Worm (Caenorhabditis elegans) whole organism, L4 larva: Measurements from ENCODE around the gene Y45G5AM.6.

Experiments used
- D1046.2 ChIP-seq: fragments of 200-800 bp; sonication (Bioruptor generic); IDR thresholded peaks from 2 replicates; pipeline ENCODE4 v1.3.6; 2022; ENCODE audit warnings: missing genetic modification characterization, missing compliant biosample characterization
- F44E2.7 ChIP-seq: fragments of 200-800 bp; sonication (Bioruptor generic); IDR thresholded peaks from 2 replicates; pipeline ENCODE4 v2.1.2; 2022; ENCODE audit warnings: missing genetic modification characterization, missing compliant biosample characterization
- R02D3.7 ChIP-seq: fragments of 150-350 bp; sonication (generic microtip); optimal IDR thresholded peaks from 3 replicates; lab custom pipeline; 2014; ENCODE audit warnings: missing biosample characterization, missing genetic modification characterization
- T20F7.1 ChIP-seq: fragments of 200-800 bp; sonication (Bioruptor generic); optimal IDR thresholded peaks from 2 replicates; lab custom pipeline; 2018; ENCODE audit warnings: mild to moderate bottlenecking, missing genetic modification characterization, missing compliant biosample characterization
- T26A8.4 ChIP-seq: fragments of 200-800 bp; sonication (Bioruptor generic); IDR thresholded peaks from 2 replicates; pipeline ENCODE4 v1.3.6; 2022; ENCODE audit warnings: missing genetic modification characterization, missing compliant biosample characterization
- ZK546.5 ChIP-seq, 2 experiments: sonication (generic microtip); optimal IDR thresholded peaks; 2 replicates each; lab custom pipeline; 2017; ENCODE audit warnings: missing biosample characterization in 2 of 2, missing genetic modification characterization in 2 of 2
- aha-1 ChIP-seq: fragments of 150-350 bp; peaks from one replicate; lab custom pipeline; 2014; ENCODE audit warnings: missing biosample characterization, missing genetic modification characterization
- aly-2 ChIP-seq: sonication (generic microtip); optimal IDR thresholded peaks from 2 replicates; lab custom pipeline; 2018; ENCODE audit warnings: missing biosample characterization, missing genetic modification characterization
- arid-1 ChIP-seq: fragments of 200-800 bp; sonication (Bioruptor generic); conservative IDR thresholded peaks from 2 replicates; pipeline ENCODE4 v1.3.6; 2022; ENCODE audit warnings: missing genetic modification reagents, missing genetic modification characterization, missing compliant biosample characterization
- ceh-28 ChIP-seq: fragments of 150-350 bp; optimal IDR thresholded peaks from 2 replicates; lab custom pipeline; 2014; ENCODE audit warnings: missing biosample characterization, missing genetic modification reagents, missing genetic modification characterization
- ceh-82 ChIP-seq: sonication (generic microtip); optimal IDR thresholded peaks from 2 replicates; lab custom pipeline; 2017; ENCODE audit warnings: missing biosample characterization, missing genetic modification characterization
- cey-2 ChIP-seq: sonication (generic microtip); optimal IDR thresholded peaks from 3 replicates; lab custom pipeline; 2017; ENCODE audit warnings: missing genetic modification characterization, mild to moderate bottlenecking, missing compliant biosample characterization, antibody characterized with exemption, borderline replicate concordance; ENCODE audit not compliant: insufficient read depth
- ctbp-1 ChIP-seq: fragments of 200-800 bp; sonication (Bioruptor generic); IDR thresholded peaks from 2 replicates; pipeline ENCODE4 v1.3.6; 2022; ENCODE audit warnings: missing genetic modification reagents, missing genetic modification characterization, missing compliant biosample characterization
- daf-16 ChIP-seq, 3 experiments: sonication (generic microtip); optimal IDR thresholded peaks; 2 replicates each; lab custom pipeline; 2016 to 2017; ENCODE audit warnings: missing genetic modification characterization in 3 of 3, missing genetic modification reagents in 3 of 3, mild to moderate bottlenecking in 2 of 3, missing compliant biosample characterization in 2 of 3, missing biosample characterization in 1 of 3, moderate library complexity in 1 of 3
- daf-19 ChIP-seq: fragments of 200-800 bp; sonication (Bioruptor generic); conservative IDR thresholded peaks from 2 replicates; pipeline ENCODE4 v1.3.6; 2022; ENCODE audit warnings: missing genetic modification characterization, missing compliant biosample characterization
- dmd-6 ChIP-seq: fragments of 200-800 bp; sonication (Bioruptor generic); IDR thresholded peaks from 2 replicates; pipeline ENCODE4 v1.3.6; 2022; ENCODE audit warnings: missing genetic modification reagents, missing genetic modification characterization, missing compliant biosample characterization
- duxl-1 ChIP-seq: sonication (generic microtip); optimal IDR thresholded peaks from 2 replicates; lab custom pipeline; 2016; ENCODE audit warnings: mild to moderate bottlenecking, missing genetic modification characterization, moderate library complexity, missing compliant biosample characterization; ENCODE audit not compliant: poor library complexity
- fkh-10 ChIP-seq: fragments of 150-350 bp; optimal IDR thresholded peaks from 2 replicates; lab custom pipeline; 2014; ENCODE audit warnings: missing biosample characterization, missing genetic modification reagents, missing genetic modification characterization
- fos-1 ChIP-seq: fragments of 150-350 bp; optimal IDR thresholded peaks from 2 replicates; lab custom pipeline; 2014; ENCODE audit warnings: missing biosample characterization, missing genetic modification characterization
- hlh-11 ChIP-seq: fragments of 200-800 bp; sonication (Bioruptor generic); optimal IDR thresholded peaks from 2 replicates; lab custom pipeline; 2018; ENCODE audit warnings: mild to moderate bottlenecking, missing genetic modification characterization, missing compliant biosample characterization
- hlh-30 ChIP-seq: sonication (generic microtip); optimal IDR thresholded peaks from 2 replicates; lab custom pipeline; 2017; ENCODE audit warnings: antibody characterized with exemption, mild to moderate bottlenecking, missing genetic modification characterization, missing compliant biosample characterization; ENCODE audit not compliant: insufficient read depth
- jun-1 ChIP-seq: fragments of 150-350 bp; optimal IDR thresholded peaks from 2 replicates; lab custom pipeline; 2014; ENCODE audit warnings: missing biosample characterization, missing genetic modification reagents, missing genetic modification characterization
- lim-7 ChIP-seq: fragments of 200-800 bp; sonication (Bioruptor generic); IDR thresholded peaks from 2 replicates; pipeline ENCODE4 v1.3.6; 2022; ENCODE audit warnings: missing genetic modification characterization, missing compliant biosample characterization
- lin-1 ChIP-seq: fragments of 200-800 bp; sonication (Bioruptor generic); IDR thresholded peaks from 2 replicates; pipeline ENCODE4 v1.3.6; 2022; ENCODE audit warnings: missing genetic modification reagents, missing genetic modification characterization, missing compliant biosample characterization
- lin-15B ChIP-seq: fragments of 150-350 bp; sonication (generic microtip); optimal IDR thresholded peaks from 3 replicates; lab custom pipeline; 2014; ENCODE audit warnings: missing biosample characterization, missing genetic modification characterization
- lin-38 ChIP-seq: fragments of 200-800 bp; sonication (Bioruptor generic); IDR thresholded peaks from 2 replicates; pipeline ENCODE4 v1.3.6; 2022; ENCODE audit warnings: missing genetic modification reagents, missing genetic modification characterization, missing compliant biosample characterization
- lin-39 ChIP-seq: fragments of 150-350 bp; optimal IDR thresholded peaks from 2 replicates; lab custom pipeline; 2014; ENCODE audit warnings: missing biosample characterization, missing genetic modification reagents, missing genetic modification characterization
- madf-5 ChIP-seq, 2 experiments: fragments of 200-800 bp; sonication (Bioruptor generic); IDR thresholded peaks; 2 replicates each; pipeline ENCODE4 v1.3.6; 2022; ENCODE audit warnings: missing compliant biosample characterization in 2 of 2, missing genetic modification characterization in 2 of 2
- mdl-1 ChIP-seq, 2 experiments: fragments of 150-350 bp in 1 of 2; sonication (generic microtip) in 1 of 2; optimal IDR thresholded peaks; 2 replicates each; lab custom pipeline; 2014 to 2017; ENCODE audit warnings: missing biosample characterization in 2 of 2, missing genetic modification characterization in 2 of 2
- mdt-29 ChIP-seq: fragments of 200-800 bp; sonication (Bioruptor generic); IDR thresholded peaks from 2 replicates; pipeline ENCODE4 v1.3.6; 2022; ENCODE audit warnings: missing genetic modification reagents, missing genetic modification characterization, missing compliant biosample characterization
- mes-2 ChIP-seq: sonication (generic microtip); optimal IDR thresholded peaks from 2 replicates; lab custom pipeline; 2016; ENCODE audit warnings: missing genotype, mild to moderate bottlenecking, missing genetic modification characterization, missing compliant biosample characterization; ENCODE audit not compliant: poor library complexity, severe bottlenecking
- mxl-2 ChIP-seq: fragments of 200-800 bp; sonication (Bioruptor generic); conservative IDR thresholded peaks from 2 replicates; pipeline ENCODE4 v1.3.6; 2022; ENCODE audit warnings: missing genetic modification reagents, missing genetic modification characterization, missing compliant biosample characterization
- mxl-3 ChIP-seq: fragments of 200-800 bp; sonication (Bioruptor generic); optimal IDR thresholded peaks from 2 replicates; lab custom pipeline; 2018; ENCODE audit warnings: mild to moderate bottlenecking, missing genetic modification characterization, missing compliant biosample characterization
- nhr-102 ChIP-seq: sonication (generic microtip); optimal IDR thresholded peaks from 2 replicates; lab custom pipeline; 2016; ENCODE audit warnings: mild to moderate bottlenecking, missing genetic modification characterization, moderate library complexity, missing compliant biosample characterization
- nhr-28 ChIP-seq: fragments of 150-350 bp; optimal IDR thresholded peaks from 2 replicates; lab custom pipeline; 2014; ENCODE audit warnings: missing biosample characterization, missing genetic modification characterization
- nhr-48 ChIP-seq: sonication (generic microtip); optimal IDR thresholded peaks from 2 replicates; lab custom pipeline; 2016; ENCODE audit warnings: mild to moderate bottlenecking, missing genetic modification characterization, missing compliant biosample characterization
- pha-4 ChIP-seq, 2 experiments: fragments of 150-350 bp in 1 of 2; fragments of 200-800 bp in 1 of 2; sonication (Bioruptor generic) in 1 of 2; IDR thresholded peaks in 1 of 2; optimal IDR thresholded peaks in 1 of 2; 2 replicates each; pipeline versions ENCODE4 v1.3.6 to Lab custom; 2014 to 2022; ENCODE audit warnings: missing genetic modification characterization in 2 of 2, missing genetic modification reagents in 2 of 2, missing biosample characterization in 1 of 2, missing compliant biosample characterization in 1 of 2
- php-3 ChIP-seq: fragments of 200-800 bp; sonication (Bioruptor generic); IDR thresholded peaks from 2 replicates; pipeline ENCODE4 v1.3.6; 2022; ENCODE audit warnings: missing genetic modification reagents, missing genetic modification characterization, missing compliant biosample characterization
- saeg-2 ChIP-seq: fragments of 200-800 bp; sonication (Bioruptor generic); IDR thresholded peaks from 2 replicates; pipeline ENCODE4 v1.3.6; 2022; ENCODE audit warnings: missing genetic modification reagents, missing genetic modification characterization, missing compliant biosample characterization
- sdz-12 ChIP-seq: fragments of 200-800 bp; sonication (Bioruptor generic); optimal IDR thresholded peaks from 2 replicates; lab custom pipeline; 2018; ENCODE audit warnings: mild to moderate bottlenecking, missing genetic modification characterization, missing compliant biosample characterization
- skn-1 ChIP-seq: fragments of 150-350 bp; optimal IDR thresholded peaks from 2 replicates; lab custom pipeline; 2014; ENCODE audit warnings: missing biosample characterization, missing genetic modification characterization
- spr-3 ChIP-seq: fragments of 200-800 bp; sonication (Bioruptor generic); optimal IDR thresholded peaks from 2 replicates; lab custom pipeline; 2018; ENCODE audit warnings: mild to moderate bottlenecking, missing genetic modification characterization, missing compliant biosample characterization
- tra-1 ChIP-seq: fragments of 200-800 bp; sonication (Bioruptor generic); IDR thresholded peaks from 2 replicates; pipeline ENCODE4 v1.3.6; 2022; ENCODE audit warnings: missing genetic modification reagents, missing genetic modification characterization, missing compliant biosample characterization
- unc-39 ChIP-seq: sonication (generic microtip); optimal IDR thresholded peaks from 2 replicates; lab custom pipeline; 2017; ENCODE audit warnings: missing biosample characterization, missing genetic modification characterization
- vab-7 ChIP-seq: fragments of 200-800 bp; sonication (Bioruptor generic); IDR thresholded peaks from 2 replicates; pipeline ENCODE4 v1.3.6; 2022; ENCODE audit warnings: missing genetic modification reagents, missing genetic modification characterization, missing compliant biosample characterization
- zag-1 ChIP-seq: fragments of 150-350 bp; optimal IDR thresholded peaks from 2 replicates; lab custom pipeline; 2014; ENCODE audit warnings: missing biosample characterization, missing genetic modification characterization
- zip-2 ChIP-seq: fragments of 150-350 bp; optimal IDR thresholded peaks from 2 replicates; lab custom pipeline; 2014; ENCODE audit warnings: missing biosample characterization, missing genetic modification characterization
- ztf-11 ChIP-seq: fragments of 150-350 bp; optimal IDR thresholded peaks from 2 replicates; lab custom pipeline; 2014; ENCODE audit warnings: missing biosample characterization, missing genetic modification characterization
- ztf-7 ChIP-seq: fragments of 150-350 bp; optimal IDR thresholded peaks from 2 replicates; lab custom pipeline; 2014; ENCODE audit warnings: missing biosample characterization, missing genetic modification characterization

The Y45G5AM.6 gene

DNA sequence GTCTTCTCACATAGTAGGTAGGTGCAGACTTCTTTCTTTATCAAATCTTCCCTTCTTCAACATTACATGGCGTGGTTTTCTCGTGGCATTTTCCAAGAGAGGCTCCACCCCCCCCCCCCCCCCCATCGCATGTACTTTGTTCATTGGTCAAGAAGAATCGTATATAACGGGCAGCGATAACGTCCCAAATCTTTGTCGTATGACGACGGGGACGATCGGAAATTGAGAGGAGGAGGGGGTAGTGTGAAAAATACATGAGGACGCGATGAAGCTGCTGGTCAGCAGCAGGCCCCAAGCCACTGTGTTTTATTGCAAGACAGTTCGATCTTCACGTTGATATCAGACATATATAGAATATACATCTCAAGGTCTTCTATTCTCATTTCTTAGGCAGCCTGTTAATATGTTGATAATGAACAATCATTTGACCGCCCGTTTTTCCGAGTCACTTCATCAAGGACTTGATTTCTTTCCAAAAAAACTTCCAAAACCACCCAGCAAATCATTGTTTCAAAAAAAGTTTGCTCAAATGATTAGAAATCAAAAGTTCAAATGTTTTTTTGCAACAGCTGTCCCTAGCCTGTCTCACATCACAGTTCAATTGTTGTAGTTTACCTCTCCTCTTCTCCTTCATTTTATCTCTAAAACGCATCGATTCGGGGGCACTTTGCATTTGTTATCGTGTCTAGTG, 34.5 kb upstream of the Y45G5AM.6 start:
- TF ChIP-seq saeg-2: no peak; the same call in 1 of the 2 replicates
- TF ChIP-seq mxl-3 (GFP tag; lab: Kevin White, UChicago): peak; percentile 97
- TF ChIP-seq skn-1 (tag; lab: Kevin White, UChicago): no peak
- no peak for TF ChIP-seq ztf-11 (tag; lab: Kevin White, UChicago)
- peak; percentile 82 for TF ChIP-seq dmd-6 (GFP tag; lab: Robert Waterston, UW)
- 0 out of 2 replicates have a peak, but pooled peaks have one; percentile 34 for TF ChIP-seq mdt-29 (GFP tag; lab: Robert Waterston, UW)
- no peak for TF ChIP-seq cey-2 (tag; lab: Kevin White, UChicago)
- TF ChIP-seq nhr-28: peak; percentile 20
- peak; percentile 35 for TF ChIP-seq nhr-102
- TF ChIP-seq F44E2.7: no peak
- peak; percentile 68 for TF ChIP-seq hlh-30 (tag; lab: Kevin White, UChicago)
- TF ChIP-seq zip-2 (tag; lab: Kevin White, UChicago): no peak
- TF ChIP-seq ZK546.5 (tag; optimal IDR thresholded peaks at IDR 0.05; lab: Kevin White, UChicago): no peak
- TF ChIP-seq unc-39 (tag; lab: Kevin White, UChicago): no peak
- peak; percentile 50 for TF ChIP-seq nhr-48 (tag; lab: Kevin White, UChicago)
- no peak for TF ChIP-seq vab-7 (GFP tag; lab: Robert Waterston, UW)
- TF ChIP-seq mes-2 (tag; lab: Kevin White, UChicago): peak; percentile 14
- TF ChIP-seq lim-7: 0 out of 2 replicates have a peak, but pooled peaks have one; percentile 43
- TF ChIP-seq lin-39 (tag; lab: Kevin White, UChicago): no peak
- TF ChIP-seq lin-1 (GFP tag; lab: Robert Waterston, UW): peak; percentile 32; the same call in 1 of the 2 replicates
- TF ChIP-seq tra-1 (GFP tag; lab: Robert Waterston, UW): no peak
- TF ChIP-seq mdl-1 (tag; optimal IDR thresholded peaks at IDR 0.05; lab: Kevin White, UChicago): peak; percentile 31 to 53
- TF ChIP-seq fkh-10 (GFP tag; lab: Kevin White, UChicago): no peak
- TF ChIP-seq arid-1 (GFP tag; lab: Robert Waterston, UW): 0 out of 2 replicates have a peak, but pooled peaks have one; percentile 33
- no peak for TF ChIP-seq aha-1 (tag; lab: Kevin White, UChicago)
- TF ChIP-seq jun-1 (tag; lab: Kevin White, UChicago): no peak
- no peak for TF ChIP-seq fos-1 (tag; lab: Kevin White, UChicago)
- peak; percentile 36 for TF ChIP-seq duxl-1 (tag; lab: Kevin White, UChicago)
- TF ChIP-seq pha-4 (GFP tag; IDR thresholded peaks at IDR 0.05; lab: Robert Waterston, UW): peak; percentile 45
- no peak for TF ChIP-seq pha-4 (tag; optimal IDR thresholded peaks at IDR 0.05; lab: Kevin White, UChicago)
- TF ChIP-seq D1046.2 (GFP tag; lab: Robert Waterston, UW): no peak
- no peak for TF ChIP-seq T20F7.1 (GFP tag; lab: Kevin White, UChicago)
- no peak for TF ChIP-seq R02D3.7 (tag; lab: Kevin White, UChicago)
- no peak for TF ChIP-seq T26A8.4
- no peak for TF ChIP-seq aly-2
- TF ChIP-seq ceh-28 (tag; lab: Kevin White, UChicago): no peak
- no peak for TF ChIP-seq daf-19 (GFP tag; lab: Robert Waterston, UW)
- TF ChIP-seq hlh-11 (tag; lab: Kevin White, UChicago): peak; percentile 90
- no peak for TF ChIP-seq mxl-2 (GFP tag; lab: Robert Waterston, UW)
- no peak for TF ChIP-seq ztf-7
- no peak for TF ChIP-seq daf-16 (GFP tag; optimal IDR thresholded peaks at IDR 0.05; lab: Kevin White, UChicago)
- peak; percentile 38 for TF ChIP-seq daf-16 (tag; optimal IDR thresholded peaks at IDR 0.05; lab: Kevin White, UChicago)
- no peak for TF ChIP-seq sdz-12 (GFP tag; lab: Kevin White, UChicago)
- 0 out of 2 replicates have a peak, but pooled peaks have one; percentile 14 for TF ChIP-seq php-3 (GFP tag; lab: Robert Waterston, UW)
- TF ChIP-seq lin-15B (tag; lab: Kevin White, UChicago): no peak
- no peak for TF ChIP-seq zag-1 (tag; lab: Kevin White, UChicago)
- no peak for TF ChIP-seq ceh-82 (tag; lab: Kevin White, UChicago)
- no peak for TF ChIP-seq madf-5 (GFP tag; IDR thresholded peaks at IDR 0.05; lab: Robert Waterston, UW)
- TF ChIP-seq spr-3 (GFP tag; lab: Kevin White, UChicago): peak; percentile 5
- TF ChIP-seq ctbp-1 (GFP tag; lab: Robert Waterston, UW): no peak
- peak; percentile 37; the same call in 1 of the 2 replicates for TF ChIP-seq lin-38
